Fruit fly (Drosophila melanogaster): ENCODE measurements around the gene Fit1.

Fit1 gene

dm6 chr3L:4122185-4122767, 18.9 kb downstream of the Fit1 start, which contains the start of gene Chd64 (continued):
- TF ChIP-seq chinmo (GFP tag; IDR thresholded peaks at IDR 0.05; ENCODE audit: partially characterized antibody) (peak; percentile 91; the same call in 3 of the 4 replicates), hth (optimal IDR thresholded peaks at IDR 0.05) (no peak), CG17385 (GFP tag; optimal IDR thresholded peaks at IDR 0.05) (peak; percentile 52), bowl (GFP tag; IDR thresholded peaks at IDR 0.05) (no peak), CG43689 (GFP tag; IDR thresholded peaks at IDR 0.05) (no peak), sr (GFP tag; IDR thresholded peaks at IDR 0.05) (peak; percentile 55; the same call in 1 of the 3 replicates), nerfin-1 (tag; optimal IDR thresholded peaks at IDR 0.05) (no peak), NC2β (GFP tag; optimal IDR thresholded peaks at IDR 0.05) (no peak), Fer2 (tag; optimal IDR thresholded peaks at IDR 0.05) (no peak), CG10654 (GFP tag; optimal IDR thresholded peaks at IDR 0.05) (no peak), sens (GFP tag) (peak; percentile 47), hbn (GFP tag; IDR thresholded peaks at IDR 0.05; ENCODE audit: partially characterized antibody) (peak; percentile 48; the same call in 1 of the 2 replicates), seq (GFP tag; IDR thresholded peaks at IDR 0.05) (no peak; the same call in 1 of the 2 replicates), crc (GFP tag; optimal IDR thresholded peaks at IDR 0.05) (no peak), CG10431 (GFP tag; optimal IDR thresholded peaks at IDR 0.05) (no peak), Lim3 (GFP tag; IDR thresholded peaks at IDR 0.05) (no peak), Atf-2 (GFP tag; optimal IDR thresholded peaks at IDR 0.05) (no peak), CG3726 (GFP tag; IDR thresholded peaks at IDR 0.05) (no peak), tll (GFP tag; optimal IDR thresholded peaks at IDR 0.05) (no peak), HLHmδ (GFP tag; optimal IDR thresholded peaks at IDR 0.05) (no peak), wor (GFP tag; IDR thresholded peaks at IDR 0.05) (no peak), ap (GFP tag; IDR thresholded peaks at IDR 0.05) (no peak), CG6854 (GFP tag; optimal IDR thresholded peaks at IDR 0.05) (peak; percentile 75), CG15696 (tag; optimal IDR thresholded peaks at IDR 0.05) (no peak), peb (GFP tag; IDR thresholded peaks at IDR 0.05) (no peak), btn (GFP tag; optimal IDR thresholded peaks at IDR 0.05) (no peak), gcm2 (GFP tag; optimal IDR thresholded peaks at IDR 0.05) (no peak), ac (GFP tag; optimal IDR thresholded peaks at IDR 0.05) (no peak), Xbp1 (GFP tag; optimal IDR thresholded peaks at IDR 0.05) (no peak), CG4707 (GFP tag; optimal IDR thresholded peaks at IDR 0.05) (peak; percentile 40), CG1792 (GFP tag; optimal IDR thresholded peaks at IDR 0.05) (peak; percentile 5), pho (GFP tag; optimal IDR thresholded peaks at IDR 0.05) (peak; percentile 35), Pdp1 (GFP tag; optimal IDR thresholded peaks at IDR 0.05) (peak in 1 of 2 experiments; percentile 97), dimm (GFP tag; IDR thresholded peaks at IDR 0.05) (no peak), gt (GFP tag; IDR thresholded peaks at IDR 0.05) (no peak), row (GFP tag; IDR thresholded peaks at IDR 0.05) (peak; percentile 50; the same call in 2 of the 3 replicates), ham (GFP tag; IDR thresholded peaks at IDR 0.05) (no peak), crol (GFP tag; IDR thresholded peaks at IDR 0.05) (no peak; the same call in 1 of the 2 replicates), Usf (GFP tag; optimal IDR thresholded peaks at IDR 0.05) (no peak), eyg (GFP tag; optimal IDR thresholded peaks at IDR 0.05) (no peak), nom (GFP tag; optimal IDR thresholded peaks at IDR 0.05) (peak; percentile 74), inv (GFP tag; IDR thresholded peaks at IDR 0.05; ENCODE audit: partially characterized antibody) (no peak), Eip74EF (GFP tag; optimal IDR thresholded peaks at IDR 0.05) (peak in 1 of 2 experiments; percentile 52), maf-S (GFP tag; optimal IDR thresholded peaks at IDR 0.05) (peak; percentile 14), pros (GFP tag; optimal IDR thresholded peaks at IDR 0.05) (no peak), croc (GFP tag; conservative IDR thresholded peaks at IDR 0.05) (no peak), fd64A (GFP tag; optimal IDR thresholded peaks at IDR 0.05) (no peak), CG11696 (GFP tag; IDR thresholded peaks at IDR 0.05) (no peak), pum (GFP tag; optimal IDR thresholded peaks at IDR 0.05) (no peak), Blimp-1 (GFP tag; optimal IDR thresholded peaks at IDR 0.05) (no peak), CG3281 (GFP tag; optimal IDR thresholded peaks at IDR 0.05) (peak; percentile 52)
